Worm (Caenorhabditis elegans) whole organism, young adult: Measurements from ENCODE around the gene C03B1.1.

Experiments used
- B0261.1 ChIP-seq: sonication (generic microtip); optimal IDR thresholded peaks from 2 replicates; lab custom pipeline; 2016; ENCODE audit warnings: mild to moderate bottlenecking, missing genetic modification characterization, moderate library complexity, missing compliant biosample characterization
- B0336.3 ChIP-seq: fragments of 200-800 bp; sonication (Bioruptor generic); IDR thresholded peaks from 2 replicates; pipeline ENCODE4 v1.3.6; 2022; ENCODE audit warnings: missing genetic modification characterization, missing compliant biosample characterization
- F23B12.7 ChIP-seq: sonication (generic microtip); optimal IDR thresholded peaks from 2 replicates; lab custom pipeline; 2017; ENCODE audit warnings: missing genetic modification characterization, mild to moderate bottlenecking, missing compliant biosample characterization, antibody characterized with exemption, moderate library complexity; ENCODE audit not compliant: insufficient read depth
- F37B4.10 ChIP-seq: fragments of 200-800 bp; sonication (Bioruptor generic); IDR thresholded peaks from 2 replicates; pipeline ENCODE4 v1.3.6; 2022; ENCODE audit warnings: missing genetic modification characterization, missing compliant biosample characterization
- F55B11.4 ChIP-seq: sonication (generic microtip); optimal IDR thresholded peaks from 2 replicates; lab custom pipeline; 2016; ENCODE audit warnings: missing compliant biosample characterization, missing genetic modification characterization, borderline replicate concordance; ENCODE audit not compliant: insufficient read depth
- F57C9.4 ChIP-seq: sonication (generic microtip); optimal IDR thresholded peaks from 2 replicates; lab custom pipeline; 2017; ENCODE audit warnings: mild to moderate bottlenecking, missing genetic modification characterization, missing compliant biosample characterization
- T07F8.4 ChIP-seq: sonication (generic microtip); optimal IDR thresholded peaks from 2 replicates; lab custom pipeline; 2016; ENCODE audit warnings: mild to moderate bottlenecking, missing genetic modification characterization, moderate library complexity, missing compliant biosample characterization
- Y56A3A.18 ChIP-seq: fragments of 200-800 bp; sonication (Bioruptor generic); IDR thresholded peaks from 2 replicates; pipeline ENCODE4 v1.3.6; 2022; ENCODE audit warnings: missing genetic modification reagents, missing genetic modification characterization, missing compliant biosample characterization
- ama-1 ChIP-seq, 3 experiments: fragments of 150-350 bp in 1 of 3; sonication (generic microtip) in 2 of 3; optimal IDR thresholded peaks; 2 replicates each; lab custom pipeline; 2014 to 2018; ENCODE audit warnings: missing biosample characterization in 2 of 3, missing genetic modification characterization in 2 of 3, missing genetic modification reagents in 2 of 3
- atf-7 ChIP-seq: sonication (generic microtip); optimal IDR thresholded peaks from 2 replicates; lab custom pipeline; 2017; ENCODE audit warnings: mild to moderate bottlenecking, missing genetic modification characterization, missing compliant biosample characterization
- attf-6 ChIP-seq: fragments of 200-800 bp; sonication (Bioruptor generic); IDR thresholded peaks from 2 replicates; pipeline ENCODE4 v1.3.6; 2022; ENCODE audit warnings: missing genetic modification reagents, missing genetic modification characterization, missing compliant biosample characterization
- bed-2 ChIP-seq: fragments of 200-800 bp; sonication (Bioruptor generic); IDR thresholded peaks from 2 replicates; pipeline ENCODE4 v1.3.6; 2022; ENCODE audit warnings: missing genetic modification reagents, missing genetic modification characterization, missing compliant biosample characterization
- ceh-40 ChIP-seq: fragments of 200-800 bp; sonication (Bioruptor generic); IDR thresholded peaks from 2 replicates; pipeline ENCODE4 v1.3.6; 2022; ENCODE audit warnings: missing genetic modification characterization, missing compliant biosample characterization
- ceh-79 ChIP-seq: sonication (generic microtip); optimal IDR thresholded peaks from 2 replicates; lab custom pipeline; 2017; ENCODE audit warnings: mild to moderate bottlenecking, missing genetic modification characterization, missing compliant biosample characterization
- dox-1 ChIP-seq: fragments of 200-800 bp; sonication (Bioruptor generic); IDR thresholded peaks from 2 replicates; pipeline ENCODE4 v1.3.6; 2022; ENCODE audit warnings: missing genetic modification reagents, missing genetic modification characterization, missing compliant biosample characterization
- hmg-1.2 ChIP-seq: fragments of 200-800 bp; sonication (Bioruptor generic); IDR thresholded peaks from 2 replicates; pipeline ENCODE4 v1.3.6; 2022; ENCODE audit warnings: missing genetic modification reagents, missing genetic modification characterization, missing compliant biosample characterization
- hrde-1 ChIP-seq: sonication (generic microtip); optimal IDR thresholded peaks from 2 replicates; lab custom pipeline; 2016; ENCODE audit warnings: missing genetic modification characterization, mild to moderate bottlenecking, missing compliant biosample characterization, moderate library complexity, missing genotype, missing genetic modification reagents, borderline replicate concordance
- lag-1 ChIP-seq: fragments of 200-800 bp; sonication (Bioruptor generic); IDR thresholded peaks from 2 replicates; pipeline ENCODE4 v1.3.6; 2022; ENCODE audit warnings: missing genetic modification reagents, missing genetic modification characterization, missing compliant biosample characterization
- let-607 ChIP-seq, 2 experiments: fragments of 200-800 bp in 1 of 2; sonication (Bioruptor generic) in 1 of 2; sonication (generic microtip) in 1 of 2; optimal IDR thresholded peaks; 2 replicates each; lab custom pipeline; 2016 to 2018; ENCODE audit warnings: mild to moderate bottlenecking in 2 of 2, missing compliant biosample characterization in 2 of 2, missing genetic modification characterization in 2 of 2, moderate library complexity in 2 of 2, missing genotype in 1 of 2
- lin-40 ChIP-seq: sonication (generic microtip); optimal IDR thresholded peaks from 2 replicates; lab custom pipeline; 2016; ENCODE audit warnings: missing genetic modification characterization, mild to moderate bottlenecking, missing compliant biosample characterization, missing genotype, missing genetic modification reagents
- lir-1 ChIP-seq: fragments of 200-800 bp; sonication (Bioruptor generic); conservative IDR thresholded peaks from 2 replicates; pipeline ENCODE4 v1.3.6; 2022; ENCODE audit warnings: missing genetic modification reagents, missing genetic modification characterization, missing compliant biosample characterization
- lsy-27 ChIP-seq: sonication (generic microtip); optimal IDR thresholded peaks from 2 replicates; lab custom pipeline; 2017; ENCODE audit warnings: missing genetic modification characterization, mild to moderate bottlenecking, missing compliant biosample characterization, antibody characterized with exemption, missing genotype, borderline replicate concordance; ENCODE audit not compliant: insufficient read depth
- nfya-1 ChIP-seq: sonication (generic microtip); optimal IDR thresholded peaks from 2 replicates; lab custom pipeline; 2017; ENCODE audit warnings: antibody characterized with exemption, missing compliant biosample characterization, missing genetic modification characterization, borderline replicate concordance; ENCODE audit not compliant: insufficient read depth
- nfya-2 ChIP-seq: fragments of 200-800 bp; sonication (Bioruptor generic); IDR thresholded peaks from 2 replicates; pipeline ENCODE4 v1.3.6; 2022; ENCODE audit warnings: missing genetic modification reagents, missing genetic modification characterization, missing compliant biosample characterization
- nfyb-1 ChIP-seq: fragments of 200-800 bp; sonication (Bioruptor generic); IDR thresholded peaks from 2 replicates; pipeline ENCODE4 v1.3.6; 2022; ENCODE audit warnings: missing genetic modification reagents, missing genetic modification characterization, missing compliant biosample characterization
- nhr-179 ChIP-seq: sonication (generic microtip); optimal IDR thresholded peaks from 2 replicates; lab custom pipeline; 2016; ENCODE audit warnings: mild to moderate bottlenecking, missing genetic modification characterization, missing compliant biosample characterization
- nhr-80 ChIP-seq: sonication (generic microtip); optimal IDR thresholded peaks from 2 replicates; lab custom pipeline; 2016; ENCODE audit warnings: missing genetic modification characterization, missing compliant biosample characterization
- nhr-90 ChIP-seq: sonication (generic microtip); optimal IDR thresholded peaks from 2 replicates; lab custom pipeline; 2016; ENCODE audit warnings: missing genotype, mild to moderate bottlenecking, missing genetic modification characterization, missing compliant biosample characterization
- pha-4 ChIP-seq: fragments of 150-350 bp; sonication (generic microtip); optimal IDR thresholded peaks from 2 replicates; lab custom pipeline; 2014; ENCODE audit warnings: missing biosample characterization, missing genetic modification reagents, missing genetic modification characterization
- unc-62 ChIP-seq: fragments of 150-350 bp; optimal IDR thresholded peaks from 2 replicates; lab custom pipeline; 2014; ENCODE audit warnings: missing biosample characterization, missing genetic modification reagents, missing genetic modification characterization
- zfh-2 ChIP-seq: fragments of 200-800 bp; sonication (Bioruptor generic); conservative IDR thresholded peaks from 2 replicates; pipeline ENCODE4 v1.3.6; 2022; ENCODE audit warnings: missing genetic modification reagents, missing genetic modification characterization, missing compliant biosample characterization
- ztf-22 ChIP-seq: fragments of 200-800 bp; sonication (Bioruptor generic); optimal IDR thresholded peaks from 2 replicates; lab custom pipeline; 2018; ENCODE audit warnings: mild to moderate bottlenecking, missing genetic modification characterization, moderate library complexity, missing compliant biosample characterization
- ztf-25 ChIP-seq: fragments of 200-800 bp; sonication (Bioruptor generic); IDR thresholded peaks from 2 replicates; pipeline ENCODE4 v1.3.6; 2022; ENCODE audit warnings: missing genetic modification reagents, missing genetic modification characterization, missing compliant biosample characterization

Gene C03B1.1

ce11 chrX:6334602-6335001 is 39.9 kb upstream of the C03B1.1 start (continued):
- TF ChIP-seq ztf-25 (GFP tag; lab: Robert Waterston, UW) = no peak
- TF ChIP-seq F37B4.10 (GFP tag; lab: Robert Waterston, UW) = no peak
- TF ChIP-seq hrde-1 (tag; lab: Kevin White, UChicago) = no peak
- peak; percentile 78 for TF ChIP-seq zfh-2 (GFP tag; lab: Robert Waterston, UW)
- no peak for TF ChIP-seq bed-2 (GFP tag; lab: Robert Waterston, UW)
- peak; percentile 29; the same call in 1 of the 2 replicates for TF ChIP-seq B0336.3
- TF ChIP-seq attf-6 = no peak
- TF ChIP-seq F57C9.4 (tag; lab: Kevin White, UChicago) = no peak
- no peak for TF ChIP-seq Y56A3A.18
- TF ChIP-seq F55B11.4 = no peak
- TF ChIP-seq, all 124 proteins: peak for 5

- no peak for TF ChIP-seq ceh-79 (tag; lab: Kevin White, UChicago)
These were observed 37.2 kb upstream of the C03B1.1 start for ce11 chrX:6337338-6337737.

ce11 chrX:6337951-6338350 is 36.6 kb upstream of the C03B1.1 start, which contains the start of gene C03B1.13:
Gene C03B1.13, minus strand, starts transcription at chrX:6338051.
- TF ChIP-seq bed-2 (GFP tag; lab: Robert Waterston, UW) = no peak
- TF ChIP-seq F23B12.7 (tag; lab: Kevin White, UChicago) = no peak
- no peak for TF ChIP-seq lag-1 (GFP tag; lab: Robert Waterston, UW)
- no peak for TF ChIP-seq ama-1 (optimal IDR thresholded peaks at IDR 0.05; lab: Kevin White, UChicago)
- TF ChIP-seq ama-1 (GFP tag; optimal IDR thresholded peaks at IDR 0.05; lab: Kevin White, UChicago) = no peak
- TF ChIP-seq B0261.1 (tag; lab: Kevin White, UChicago) = no peak
- no peak for TF ChIP-seq lin-40 (tag; lab: Kevin White, UChicago)
- TF ChIP-seq lir-1 = no peak
- no peak for TF ChIP-seq nfyb-1 (GFP tag; lab: Robert Waterston, UW)
- no peak for TF ChIP-seq nfya-2
- TF ChIP-seq lsy-27 (tag; lab: Kevin White, UChicago) = no peak
- TF ChIP-seq nhr-179 (tag; lab: Kevin White, UChicago) = no peak

ce11 chrX:6338446-6338845 is 36.1 kb upstream of the C03B1.1 start:
- TF ChIP-seq ceh-40 (GFP tag; lab: Robert Waterston, UW) (no peak), nhr-90 (tag; lab: Kevin White, UChicago) (peak; percentile 16), nfyb-1 (GFP tag; lab: Robert Waterston, UW) (peak; percentile 42; the same call in 1 of the 2 replicates), nfya-1 (no peak), dox-1 (no peak), nhr-80 (tag; lab: Kevin White, UChicago) (peak; percentile 93), ztf-22 (GFP tag; lab: Kevin White, UChicago) (peak; percentile 38), lsy-27 (tag; lab: Kevin White, UChicago) (no peak), lin-40 (tag; lab: Kevin White, UChicago) (no peak), unc-62 (GFP tag; lab: Kevin White, UChicago) (no peak), pha-4 (tag; lab: Kevin White, UChicago) (peak; percentile 2), B0261.1 (tag; lab: Kevin White, UChicago) (no peak), atf-7 (tag; lab: Kevin White, UChicago) (peak; percentile 3), hmg-1.2 (GFP tag; lab: Robert Waterston, UW) (no peak), let-607 (tag; optimal IDR thresholded peaks at IDR 0.05; lab: Kevin White, UChicago) (peak in 1 of 2 experiments; percentile 9), T07F8.4 (no peak)
